Worm (Caenorhabditis elegans) whole organism, mixed stage, embryonic: ENCODE data around the gene gdi-1.

Source experiments
- blmp-1 ChIP-seq: fragments of 150-350 bp; optimal IDR thresholded peaks from 2 replicates; lab custom pipeline; 2014; ENCODE audit warnings: missing biosample characterization, missing genetic modification characterization
- ceh-39 ChIP-seq: fragments of 150-350 bp; optimal IDR thresholded peaks from 2 replicates; lab custom pipeline; 2014; ENCODE audit warnings: missing biosample characterization, missing genetic modification characterization
- ceh-43 ChIP-seq: fragments of 200-800 bp; sonication (Bioruptor generic); optimal IDR thresholded peaks from 2 replicates; lab custom pipeline; 2018; ENCODE audit warnings: mild to moderate bottlenecking, missing genetic modification characterization, moderate library complexity, missing compliant biosample characterization
- ceh-83 ChIP-seq: fragments of 200-800 bp; sonication (Bioruptor generic); optimal IDR thresholded peaks from 2 replicates; lab custom pipeline; 2018; ENCODE audit warnings: mild to moderate bottlenecking, missing genetic modification characterization, missing compliant biosample characterization
- ces-1 ChIP-seq: fragments of 150-350 bp; optimal IDR thresholded peaks from 2 replicates; lab custom pipeline; 2014; ENCODE audit warnings: missing biosample characterization, missing genetic modification reagents, missing genetic modification characterization
- cnd-1 ChIP-seq: fragments of 200-800 bp; sonication (Bioruptor generic); optimal IDR thresholded peaks from 2 replicates; lab custom pipeline; 2018; ENCODE audit warnings: mild to moderate bottlenecking, missing genetic modification characterization, missing compliant biosample characterization
- drap-1 ChIP-seq: fragments of 200-800 bp; sonication (Bioruptor generic); optimal IDR thresholded peaks from 3 replicates; lab custom pipeline; 2018; ENCODE audit warnings: mild to moderate bottlenecking, missing genetic modification characterization, missing compliant biosample characterization
- elt-1 ChIP-seq: sonication (generic microtip); optimal IDR thresholded peaks from 2 replicates; lab custom pipeline; 2017; ENCODE audit warnings: missing genetic modification characterization, mild to moderate bottlenecking, missing compliant biosample characterization, antibody characterized with exemption, moderate library complexity, borderline replicate concordance; ENCODE audit not compliant: insufficient read depth
- elt-3 ChIP-seq: fragments of 150-350 bp; optimal IDR thresholded peaks from 2 replicates; lab custom pipeline; 2014; ENCODE audit warnings: missing biosample characterization, missing genetic modification characterization
- ham-2 ChIP-seq: fragments of 200-800 bp; sonication (Bioruptor generic); optimal IDR thresholded peaks from 2 replicates; lab custom pipeline; 2018; ENCODE audit warnings: mild to moderate bottlenecking, missing genetic modification characterization, missing compliant biosample characterization
- hlh-1 ChIP-seq: fragments of 150-350 bp; optimal IDR thresholded peaks from 2 replicates; lab custom pipeline; 2014; ENCODE audit warnings: missing biosample characterization, missing genetic modification reagents, missing genetic modification characterization
- lin-13 ChIP-seq: fragments of 150-350 bp; optimal IDR thresholded peaks from 2 replicates; lab custom pipeline; 2014; ENCODE audit warnings: missing biosample characterization, missing genetic modification characterization
- lin-32 ChIP-seq: fragments of 200-800 bp; sonication (Bioruptor generic); optimal IDR thresholded peaks from 2 replicates; lab custom pipeline; 2018; ENCODE audit warnings: mild to moderate bottlenecking, missing genetic modification characterization, missing compliant biosample characterization
- lsy-2 ChIP-seq: fragments of 150-350 bp; optimal IDR thresholded peaks from 2 replicates; lab custom pipeline; 2014; ENCODE audit warnings: missing biosample characterization, missing genetic modification characterization
- mab-5 ChIP-seq: fragments of 150-350 bp; optimal IDR thresholded peaks from 2 replicates; lab custom pipeline; 2014; ENCODE audit warnings: missing biosample characterization, missing genetic modification characterization
- mep-1 ChIP-seq: fragments of 150-350 bp; optimal IDR thresholded peaks from 2 replicates; lab custom pipeline; 2017; ENCODE audit warnings: missing biosample characterization, missing genetic modification reagents, missing genetic modification characterization, inconsistent platforms
- mls-2 ChIP-seq: sonication (generic microtip); optimal IDR thresholded peaks from 2 replicates; lab custom pipeline; 2016; ENCODE audit warnings: mild to moderate bottlenecking, missing genetic modification characterization, moderate library complexity, missing compliant biosample characterization
- nhr-12 ChIP-seq: fragments of 150-350 bp; optimal IDR thresholded peaks from 2 replicates; lab custom pipeline; 2014; ENCODE audit warnings: missing biosample characterization, missing genetic modification characterization
- nhr-2 ChIP-seq: fragments of 150-350 bp; optimal IDR thresholded peaks from 2 replicates; lab custom pipeline; 2014; ENCODE audit warnings: missing biosample characterization, missing genetic modification characterization
- nhr-237 ChIP-seq: fragments of 150-350 bp; optimal IDR thresholded peaks from 2 replicates; lab custom pipeline; 2014; ENCODE audit warnings: missing biosample characterization, missing genetic modification characterization
- nhr-28 ChIP-seq: fragments of 150-350 bp; optimal IDR thresholded peaks from 2 replicates; lab custom pipeline; 2014; ENCODE audit warnings: missing biosample characterization, missing genetic modification characterization
- nhr-76 ChIP-seq: sonication (generic microtip); optimal IDR thresholded peaks from 2 replicates; lab custom pipeline; 2017; ENCODE audit warnings: missing biosample characterization, missing genetic modification characterization
- pha-4 ChIP-seq: fragments of 150-350 bp; optimal IDR thresholded peaks from 2 replicates; lab custom pipeline; 2018; ENCODE audit warnings: missing biosample characterization, missing genetic modification reagents, missing genetic modification characterization
- snpc-4 ChIP-seq: fragments of 150-350 bp; optimal IDR thresholded peaks from 2 replicates; lab custom pipeline; 2014; ENCODE audit warnings: missing biosample characterization, missing genetic modification characterization
- sptf-1 ChIP-seq: sonication (generic microtip); optimal IDR thresholded peaks from 2 replicates; lab custom pipeline; 2017; ENCODE audit warnings: mild to moderate bottlenecking, missing genetic modification characterization, moderate library complexity, missing compliant biosample characterization
- tbx-8 ChIP-seq: fragments of 200-800 bp; sonication (Bioruptor generic); optimal IDR thresholded peaks from 2 replicates; lab custom pipeline; 2018; ENCODE audit warnings: mild to moderate bottlenecking, missing genetic modification characterization, moderate library complexity, missing compliant biosample characterization
- unc-120 ChIP-seq: sonication (generic microtip); optimal IDR thresholded peaks from 2 replicates; lab custom pipeline; 2017; ENCODE audit warnings: missing genetic modification characterization, missing compliant biosample characterization; ENCODE audit not compliant: poor library complexity, severe bottlenecking
- unc-39 ChIP-seq: fragments of 150-350 bp; optimal IDR thresholded peaks from 2 replicates; lab custom pipeline; 2014; ENCODE audit warnings: missing biosample characterization, missing genetic modification characterization
- unc-62 ChIP-seq: fragments of 150-350 bp; optimal IDR thresholded peaks from 2 replicates; lab custom pipeline; 2014; ENCODE audit warnings: missing biosample characterization, missing genetic modification reagents, missing genetic modification characterization
- ztf-11 ChIP-seq: fragments of 150-350 bp; optimal IDR thresholded peaks from 2 replicates; lab custom pipeline; 2014; ENCODE audit warnings: missing biosample characterization, missing genetic modification characterization

gdi-1 gene

DNA sequence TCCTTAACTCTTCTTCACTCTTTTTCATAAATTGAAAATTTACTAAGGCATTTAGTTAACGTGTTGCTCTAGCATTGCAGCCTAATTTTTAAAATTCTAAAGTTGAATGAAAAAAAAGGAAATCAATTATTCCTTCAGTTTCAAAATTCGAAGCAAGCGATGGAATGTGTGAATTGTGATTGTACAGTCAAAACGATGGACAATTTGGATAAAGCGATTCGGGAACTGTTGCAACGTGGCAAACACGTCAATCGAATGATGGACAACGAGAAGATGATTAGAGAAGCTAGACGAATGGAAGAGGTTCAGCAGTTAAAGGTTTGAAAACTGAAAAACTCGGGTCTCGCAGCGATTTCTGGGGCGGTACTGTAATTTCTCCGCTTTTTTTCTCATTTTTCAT is 6.5 kb upstream of the gdi-1 start, which contains the start of gene Y57G11C.14:
Gene Y57G11C.14 (plus strand): TSS at position 126 of the 400 bp plus-strand sequence.
- no peak for TF ChIP-seq nhr-237 (tag; lab: Kevin White, UChicago)
- no peak for TF ChIP-seq lin-13 (tag; lab: Kevin White, UChicago)
- TF ChIP-seq mls-2 (tag; lab: Kevin White, UChicago), result no peak
- TF ChIP-seq elt-1 (tag; lab: Kevin White, UChicago), result no peak
- TF ChIP-seq lsy-2 (tag; lab: Kevin White, UChicago), result no peak
- no peak for TF ChIP-seq unc-39 (tag; lab: Kevin White, UChicago)
- TF ChIP-seq pha-4 (tag; lab: Kevin White, UChicago), result no peak
- TF ChIP-seq snpc-4 (tag; lab: Kevin White, UChicago), result no peak
- TF ChIP-seq nhr-76 (tag; lab: Kevin White, UChicago), result no peak
- TF ChIP-seq sptf-1 (tag; lab: Kevin White, UChicago), result no peak
- TF ChIP-seq nhr-12 (tag; lab: Kevin White, UChicago), result no peak
- TF ChIP-seq nhr-28, result no peak
- TF ChIP-seq ceh-83 (GFP tag; lab: Kevin White, UChicago), result no peak
- no peak for TF ChIP-seq unc-120 (tag; lab: Kevin White, UChicago)
- no peak for TF ChIP-seq ceh-43 (GFP tag; lab: Kevin White, UChicago)
- TF ChIP-seq hlh-1, result no peak

DNA sequence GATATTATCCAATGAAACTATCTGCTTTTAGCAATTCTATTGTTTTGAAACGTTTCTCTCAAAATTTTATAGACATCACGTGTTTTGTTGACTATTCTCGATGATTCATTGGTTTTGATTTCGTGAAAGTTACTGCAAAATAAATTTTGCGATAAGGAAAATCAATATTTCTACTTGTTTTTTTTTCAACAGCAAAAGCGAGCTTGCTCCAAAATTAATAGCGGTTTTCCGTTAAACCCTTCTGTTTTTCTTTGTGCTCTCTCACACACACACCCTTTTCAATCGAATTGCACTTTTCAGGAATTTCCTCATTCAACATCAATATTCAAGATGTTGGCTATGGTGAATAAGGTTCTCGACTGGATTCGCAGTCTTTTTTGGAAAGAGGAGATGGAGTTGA is 5.2 kb upstream of the gdi-1 start, which contains the start of gene arl-8:
Gene arl-8 (plus strand): TSS at position 301 of the 400 bp plus-strand sequence.
- no peak for TF ChIP-seq nhr-76 (tag; lab: Kevin White, UChicago)
- TF ChIP-seq lin-13 (tag; lab: Kevin White, UChicago), result no peak
- no peak for TF ChIP-seq drap-1 (GFP tag; lab: Kevin White, UChicago)
- no peak for TF ChIP-seq mab-5 (tag; lab: Kevin White, UChicago)

DNA sequence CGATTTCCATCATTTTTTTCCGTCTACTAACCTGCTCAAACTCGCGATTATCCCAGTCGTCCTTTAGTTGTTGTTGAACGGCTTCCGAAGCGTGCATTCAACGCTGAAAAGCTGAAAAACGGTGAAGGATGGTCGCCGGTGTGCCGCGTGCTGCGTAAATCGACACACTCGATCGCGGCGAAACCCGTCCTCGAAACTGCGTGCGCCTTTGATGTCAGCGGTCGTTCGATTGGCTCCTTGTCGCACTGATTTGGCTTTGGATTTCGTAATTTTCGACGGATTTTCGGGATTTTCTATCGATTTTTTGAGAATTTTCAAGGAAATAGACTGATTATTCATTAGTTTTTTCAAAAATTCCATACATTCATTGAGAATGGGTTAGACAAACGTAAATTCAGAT is 4.7 kb upstream of the gdi-1 start, which contains the start of the genes Y57G11C.1147 and nuo-3:
Gene Y57G11C.1147 (minus strand): TSS at position 161 of the 400 bp plus-strand sequence.
Gene nuo-3 (minus strand): TSS at position 191 of the 400 bp plus-strand sequence.
- no peak for TF ChIP-seq mab-5 (tag; lab: Kevin White, UChicago)
- TF ChIP-seq pha-4 (tag; lab: Kevin White, UChicago), result no peak
- TF ChIP-seq tbx-8 (GFP tag; lab: Kevin White, UChicago), result no peak
- TF ChIP-seq nhr-28, result no peak
- TF ChIP-seq lin-32 (GFP tag; lab: Kevin White, UChicago), result no peak
- TF ChIP-seq unc-120 (tag; lab: Kevin White, UChicago), result no peak
- TF ChIP-seq nhr-2, result no peak
- TF ChIP-seq elt-1 (tag; lab: Kevin White, UChicago), result no peak
- no peak for TF ChIP-seq hlh-1

DNA sequence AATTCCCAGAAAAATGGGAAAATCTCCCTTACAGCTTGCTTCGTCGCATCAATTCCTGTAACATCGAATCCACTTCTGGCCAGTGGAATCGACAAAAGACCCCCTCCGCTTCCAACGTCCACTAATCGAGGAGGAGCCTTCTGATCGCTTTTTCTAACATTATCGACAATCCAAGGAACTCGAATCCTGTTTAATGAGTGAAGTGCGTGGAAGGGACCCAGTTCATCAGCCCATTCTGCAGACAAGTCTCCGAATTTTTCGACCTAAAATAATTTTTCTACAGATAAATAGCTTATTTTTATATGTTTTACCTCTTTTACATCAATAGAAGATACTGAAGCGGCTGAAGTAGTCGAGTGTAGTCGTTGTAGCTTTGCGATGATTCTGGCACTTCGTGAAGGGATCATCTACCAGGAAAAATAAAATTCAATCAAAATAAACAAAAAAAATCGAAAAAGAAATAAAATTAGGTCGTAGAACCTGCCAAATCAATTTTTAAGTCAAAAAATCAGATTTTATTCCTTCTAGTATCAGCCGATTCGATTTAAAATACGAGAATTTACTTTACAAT is 3.3 kb upstream of the gdi-1 start, which contains the start of gene coq-3:
Gene coq-3 (minus strand): TSS at position 407 of the 571 bp plus-strand sequence.
- no peak for TF ChIP-seq drap-1 (GFP tag; lab: Kevin White, UChicago)
- no peak for TF ChIP-seq nhr-237 (tag; lab: Kevin White, UChicago)
- no peak for TF ChIP-seq nhr-2
- no peak for TF ChIP-seq mls-2 (tag; lab: Kevin White, UChicago)
- no peak for TF ChIP-seq snpc-4 (tag; lab: Kevin White, UChicago)
- TF ChIP-seq unc-62, result no peak
- no peak for TF ChIP-seq hlh-1
- no peak for TF ChIP-seq ces-1 (GFP tag; lab: Kevin White, UChicago)
- TF ChIP-seq unc-39 (tag; lab: Kevin White, UChicago), result no peak
- TF ChIP-seq elt-1 (tag; lab: Kevin White, UChicago), result no peak

DNA sequence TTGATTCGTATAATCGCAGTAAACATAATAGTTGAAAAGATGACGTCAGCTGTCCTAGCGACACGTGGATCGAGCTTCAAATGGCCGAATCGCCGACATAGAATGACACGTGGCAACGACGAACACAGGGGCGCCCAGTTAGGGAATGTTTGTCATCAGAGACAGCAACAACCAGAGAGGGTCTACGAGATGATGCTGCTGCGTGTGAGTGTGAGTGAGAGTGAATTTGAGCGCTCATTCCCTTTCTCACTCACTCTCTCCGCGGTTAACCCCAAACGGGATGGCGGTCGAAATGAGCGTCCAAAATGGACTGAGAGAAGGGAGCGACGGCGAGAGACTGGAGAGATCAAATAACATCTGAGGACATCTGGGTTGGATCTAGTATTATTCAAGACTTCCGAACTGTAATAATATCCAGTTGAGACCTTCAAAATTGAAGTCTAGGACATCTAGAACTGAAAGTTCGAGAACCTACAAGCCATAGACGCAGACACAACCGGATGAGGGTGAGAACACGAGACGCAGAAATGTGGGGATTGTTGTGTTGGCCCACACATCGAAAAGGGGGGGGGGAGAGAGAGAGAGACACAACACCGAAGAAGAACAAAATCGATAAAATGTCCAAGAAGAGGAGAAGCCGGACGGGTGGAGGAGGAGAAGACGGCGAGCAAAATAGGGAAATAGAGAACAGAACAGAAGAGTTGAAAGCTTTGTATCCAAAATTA is 1.4 kb upstream of the gdi-1 start:
- TF ChIP-seq drap-1 (GFP tag; lab: Kevin White, UChicago) (no peak), ces-1 (GFP tag; lab: Kevin White, UChicago) (peak; percentile 51), ham-2 (GFP tag; lab: Kevin White, UChicago) (peak; percentile 48), elt-3 (tag; lab: Kevin White, UChicago) (no peak), ceh-39 (peak; percentile 75), lsy-2 (tag; lab: Kevin White, UChicago) (peak; percentile 41), ceh-43 (GFP tag; lab: Kevin White, UChicago) (peak; percentile 14), mls-2 (tag; lab: Kevin White, UChicago) (peak; percentile 44), nhr-237 (tag; lab: Kevin White, UChicago) (peak; percentile 1), blmp-1 (tag; lab: Kevin White, UChicago) (peak; percentile 94), cnd-1 (tag; lab: Kevin White, UChicago) (no peak), ztf-11 (tag; lab: Kevin White, UChicago) (peak; percentile 14), lin-32 (GFP tag; lab: Kevin White, UChicago) (no peak), unc-120 (tag; lab: Kevin White, UChicago) (peak; percentile 43), mep-1 (peak; percentile 6), sptf-1 (tag; lab: Kevin White, UChicago) (peak; percentile 32), lin-13 (tag; lab: Kevin White, UChicago) (peak; percentile 13)
